Worm (Caenorhabditis elegans) whole organism, mixed stage, embryonic: ENCODE data around the gene acs-7.

Experiments used
- nhr-237 ChIP-seq: fragments of 150-350 bp; optimal IDR thresholded peaks from 2 replicates; lab custom pipeline; 2014; ENCODE audit warnings: missing biosample characterization, missing genetic modification characterization
- tbx-8 ChIP-seq: fragments of 200-800 bp; sonication (Bioruptor generic); optimal IDR thresholded peaks from 2 replicates; lab custom pipeline; 2018; ENCODE audit warnings: mild to moderate bottlenecking, missing genetic modification characterization, moderate library complexity, missing compliant biosample characterization
- unc-62 ChIP-seq: fragments of 150-350 bp; optimal IDR thresholded peaks from 2 replicates; lab custom pipeline; 2014; ENCODE audit warnings: missing biosample characterization, missing genetic modification reagents, missing genetic modification characterization

DNA sequence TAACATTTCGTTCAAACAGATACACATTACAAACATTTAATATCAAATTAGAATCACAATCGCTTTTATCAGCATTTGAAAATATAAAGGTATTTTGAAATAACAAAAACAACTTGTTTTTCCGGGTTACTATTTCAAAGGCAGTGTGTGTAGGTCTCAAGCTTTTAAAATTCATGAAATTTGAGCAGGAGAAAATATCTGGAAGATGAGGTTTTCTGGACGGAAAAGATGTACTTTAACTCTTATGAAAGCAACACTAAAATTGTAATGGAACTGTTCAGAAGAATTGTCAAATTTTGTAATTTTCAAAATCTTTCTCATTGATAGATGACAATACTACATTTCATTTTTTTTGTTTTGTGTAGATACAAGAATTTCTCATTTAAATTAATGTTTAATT lies 33.3 kb upstream of the acs-7 start:
- TF ChIP-seq unc-62 (GFP tag; lab: Kevin White, UChicago) (no peak), nhr-237 (tag; lab: Kevin White, UChicago) (no peak), tbx-8 (GFP tag; lab: Kevin White, UChicago) (no peak)
